Fruit fly (Drosophila melanogaster) whole organism, embryonic: ENCODE data around the gene rempA.

Experiments used
- Atf-2 ChIP-seq: fragments of 200-800 bp; sonication (Bioruptor generic); optimal IDR thresholded peaks from 2 replicates; lab custom pipeline; 2016; ENCODE audit warnings: missing biosample characterization, missing genetic modification characterization
- B-H2 ChIP-seq: fragments of 200-800 bp; sonication (Bioruptor generic); optimal IDR thresholded peaks from 2 replicates; lab custom pipeline; 2018; ENCODE audit warnings: missing biosample characterization, mild to moderate bottlenecking, missing genetic modification characterization
- C15 ChIP-seq: fragments of 200-800 bp; sonication (Bioruptor generic); IDR thresholded peaks from 3 replicates; pipeline ENCODE4 v1.3.6; 2022; ENCODE audit warnings: missing biosample characterization, missing genetic modification characterization
- CG10565 ChIP-seq: fragments of 200-800 bp; sonication (Bioruptor generic); optimal IDR thresholded peaks from 3 replicates; lab custom pipeline; 2016; ENCODE audit warnings: missing biosample characterization, mild to moderate bottlenecking, missing genetic modification characterization
- CG11093 ChIP-seq: fragments of 200-800 bp; sonication (Bioruptor generic); IDR thresholded peaks from 3 replicates; pipeline ENCODE4 v1.3.6; 2022; ENCODE audit warnings: missing biosample characterization, missing genetic modification characterization
- CG1233 ChIP-seq: fragments of 200-800 bp; sonication (Bioruptor generic); optimal IDR thresholded peaks from 4 replicates; lab custom pipeline; 2018; ENCODE audit warnings: missing biosample characterization, mild to moderate bottlenecking, missing genetic modification characterization
- CG13287 ChIP-seq: fragments of 200-800 bp; sonication (Bioruptor generic); IDR thresholded peaks from 2 replicates; pipeline ENCODE4 v1.3.6; 2022; ENCODE audit warnings: missing biosample characterization, missing genetic modification characterization; ENCODE audit not compliant: partially characterized antibody
- CG15011 ChIP-seq: fragments of 200-800 bp; sonication (Bioruptor generic); optimal IDR thresholded peaks from 3 replicates; lab custom pipeline; 2018; ENCODE audit warnings: missing biosample characterization, mild to moderate bottlenecking, missing genetic modification characterization
- CG1603 ChIP-seq: fragments of 200-800 bp; sonication (Bioruptor generic); optimal IDR thresholded peaks from 2 replicates; lab custom pipeline; 2019; ENCODE audit warnings: missing biosample characterization, mild to moderate bottlenecking, missing genetic modification characterization, moderate library complexity
- CG2129 ChIP-seq: fragments of 200-800 bp; sonication (Bioruptor generic); IDR thresholded peaks from 2 replicates; pipeline ENCODE4 v1.3.6; 2022; ENCODE audit warnings: missing biosample characterization, missing genetic modification characterization; ENCODE audit not compliant: partially characterized antibody
- CG2889 ChIP-seq: fragments of 200-800 bp; sonication (Bioruptor generic); IDR thresholded peaks from 3 replicates; pipeline ENCODE4 v1.3.6; 2022; ENCODE audit warnings: missing biosample characterization, missing genetic modification characterization
- CG4730 ChIP-seq: fragments of 200-800 bp; sonication (Bioruptor generic); IDR thresholded peaks from 2 replicates; pipeline ENCODE4 v1.3.6; 2022; ENCODE audit warnings: missing biosample characterization, missing genetic modification characterization
- CG7987 ChIP-seq: fragments of 200-800 bp; sonication (Bioruptor generic); optimal IDR thresholded peaks from 2 replicates; lab custom pipeline; 2018; ENCODE audit warnings: missing biosample characterization, mild to moderate bottlenecking, missing genetic modification characterization, moderate library complexity
- CG8281 ChIP-seq: fragments of 200-800 bp; sonication (Bioruptor generic); optimal IDR thresholded peaks from 2 replicates; lab custom pipeline; 2018; ENCODE audit warnings: missing biosample characterization, mild to moderate bottlenecking, missing genetic modification characterization, moderate library complexity
- CG8388 ChIP-seq: fragments of 200-800 bp; sonication (Bioruptor generic); optimal IDR thresholded peaks from 2 replicates; lab custom pipeline; 2019; ENCODE audit warnings: missing biosample characterization, mild to moderate bottlenecking, missing genetic modification characterization, moderate library complexity
- Doc3 ChIP-seq: fragments of 200-800 bp; sonication (Bioruptor generic); IDR thresholded peaks from 3 replicates; pipeline ENCODE4 v1.3.6; 2022; ENCODE audit warnings: missing biosample characterization, missing genetic modification characterization; ENCODE audit not compliant: partially characterized antibody
- Dref ChIP-seq: fragments of 200-800 bp; sonication (Bioruptor generic); IDR thresholded peaks from 2 replicates; pipeline ENCODE4 v1.3.6; 2022; ENCODE audit warnings: missing biosample characterization, missing genetic modification characterization
- Ets65A ChIP-seq: fragments of 200-800 bp; sonication (Bioruptor generic); peaks from one replicate; lab custom pipeline; 2016; ENCODE audit warnings: missing biosample characterization, missing genetic modification characterization
- Gsc ChIP-seq: fragments of 200-800 bp; sonication (Bioruptor generic); IDR thresholded peaks from 2 replicates; pipeline ENCODE4 v1.3.6; 2022; ENCODE audit warnings: missing biosample characterization, missing genetic modification characterization
- Hey ChIP-seq: fragments of 200-800 bp; sonication (Bioruptor generic); optimal IDR thresholded peaks from 3 replicates; lab custom pipeline; 2018; ENCODE audit warnings: missing biosample characterization, mild to moderate bottlenecking, missing genetic modification characterization
- Hr78 ChIP-seq, 2 experiments: fragments of 200-800 bp in 1 of 2; fragments of >200 bp in 1 of 2; sonication (Bioruptor generic) in 1 of 2; optimal IDR thresholded peaks; 2 replicates each; lab custom pipeline; 2017 to 2019; ENCODE audit warnings: missing biosample characterization in 2 of 2, missing genetic modification characterization in 2 of 2, mild to moderate bottlenecking in 1 of 2, moderate library complexity in 1 of 2
- Jarid2 ChIP-seq: fragments of 200-800 bp; sonication (Bioruptor generic); optimal IDR thresholded peaks from 3 replicates; lab custom pipeline; 2017; ENCODE audit warnings: mild to moderate bottlenecking, missing biosample characterization, missing genetic modification reagents, missing genetic modification characterization
- Neu2 ChIP-seq: fragments of 200-800 bp; sonication (Bioruptor generic); optimal IDR thresholded peaks from 3 replicates; lab custom pipeline; 2016; ENCODE audit warnings: missing biosample characterization, missing genetic modification characterization, borderline replicate concordance
- Sin3A ChIP-seq: fragments of >200 bp; optimal IDR thresholded peaks from 2 replicates; lab custom pipeline; 2018
- Six4 ChIP-seq: fragments of 200-800 bp; sonication (Bioruptor generic); optimal IDR thresholded peaks from 2 replicates; lab custom pipeline; 2016; ENCODE audit warnings: missing biosample characterization, missing genetic modification characterization
- Sry-β ChIP-seq: fragments of 200-800 bp; sonication (Bioruptor generic); optimal IDR thresholded peaks from 2 replicates; lab custom pipeline; 2018; ENCODE audit warnings: missing biosample characterization, mild to moderate bottlenecking, missing genetic modification characterization, moderate library complexity
- amos ChIP-seq: fragments of 200-800 bp; sonication (Bioruptor generic); IDR thresholded peaks from 2 replicates; pipeline ENCODE4 v1.3.6; 2022; ENCODE audit warnings: missing biosample characterization, missing genetic modification characterization; ENCODE audit not compliant: partially characterized antibody
- ap ChIP-seq: fragments of 200-800 bp; sonication (Bioruptor generic); IDR thresholded peaks from 2 replicates; pipeline ENCODE4 v1.3.6; 2022; ENCODE audit warnings: missing biosample characterization, missing genetic modification characterization
- br ChIP-seq: fragments of >200 bp; optimal IDR thresholded peaks from 2 replicates; lab custom pipeline; 2017
- eyg ChIP-seq: fragments of 200-800 bp; sonication (Bioruptor generic); optimal IDR thresholded peaks from 3 replicates; lab custom pipeline; 2016; ENCODE audit warnings: missing biosample characterization, missing genetic modification characterization
- fd102C ChIP-seq: fragments of 200-800 bp; sonication (Bioruptor generic); optimal IDR thresholded peaks from 2 replicates; lab custom pipeline; 2018; ENCODE audit warnings: missing biosample characterization, mild to moderate bottlenecking, missing genetic modification characterization, moderate library complexity
- fd3F ChIP-seq: fragments of 200-800 bp; sonication (Bioruptor generic); optimal IDR thresholded peaks from 2 replicates; lab custom pipeline; 2018; ENCODE audit warnings: missing biosample characterization, mild to moderate bottlenecking, missing genetic modification characterization, moderate library complexity
- grau ChIP-seq: fragments of 200-800 bp; optimal IDR thresholded peaks from 3 replicates; lab custom pipeline; 2019; ENCODE audit warnings: missing biosample characterization, mild to moderate bottlenecking, missing genetic modification characterization, moderate library complexity
- h ChIP-seq: fragments of >200 bp; optimal IDR thresholded peaks from 2 replicates; lab custom pipeline; 2017
- hth ChIP-seq: fragments of >200 bp; optimal IDR thresholded peaks from 2 replicates; lab custom pipeline; 2017; ENCODE audit warnings: inconsistent platforms
- inv ChIP-seq: fragments of 200-800 bp; sonication (Bioruptor generic); IDR thresholded peaks from 2 replicates; pipeline ENCODE4 v1.3.6; 2022; ENCODE audit warnings: missing biosample characterization, missing genetic modification characterization; ENCODE audit not compliant: partially characterized antibody
- jumu ChIP-seq: fragments of 200-800 bp; sonication (Bioruptor generic); optimal IDR thresholded peaks from 3 replicates; lab custom pipeline; 2016; ENCODE audit warnings: missing biosample characterization, missing genetic modification characterization
- nau ChIP-seq: fragments of 200-800 bp; sonication (Bioruptor generic); optimal IDR thresholded peaks from 3 replicates; lab custom pipeline; 2017; ENCODE audit warnings: missing biosample characterization, mild to moderate bottlenecking, missing genetic modification characterization, missing genetic modification reagents
- oc ChIP-seq: fragments of 200-800 bp; sonication (Bioruptor generic); optimal IDR thresholded peaks from 2 replicates; lab custom pipeline; 2018; ENCODE audit warnings: missing biosample characterization, mild to moderate bottlenecking, missing genetic modification characterization, moderate library complexity
- odd ChIP-seq: fragments of 200-800 bp; sonication (Bioruptor generic); optimal IDR thresholded peaks from 2 replicates; lab custom pipeline; 2017; ENCODE audit warnings: missing biosample characterization, mild to moderate bottlenecking, missing genetic modification characterization
- phol ChIP-seq: fragments of 200-800 bp; sonication (Bioruptor generic); optimal IDR thresholded peaks from 3 replicates; lab custom pipeline; 2018; ENCODE audit warnings: missing biosample characterization, mild to moderate bottlenecking, missing genetic modification characterization, moderate library complexity
- row ChIP-seq: fragments of 200-800 bp; sonication (Bioruptor generic); IDR thresholded peaks from 3 replicates; pipeline ENCODE4 v1.3.6; 2022; ENCODE audit warnings: missing biosample characterization, missing genetic modification characterization
- sd ChIP-seq: fragments of 200-800 bp; sonication (Bioruptor generic); optimal IDR thresholded peaks from 3 replicates; lab custom pipeline; 2018; ENCODE audit warnings: missing biosample characterization, mild to moderate bottlenecking, missing genetic modification characterization, moderate library complexity
- sug ChIP-seq: fragments of 200-800 bp; optimal IDR thresholded peaks from 2 replicates; lab custom pipeline; 2019; ENCODE audit warnings: missing biosample characterization, mild to moderate bottlenecking, missing genetic modification characterization, moderate library complexity
- tna ChIP-seq: fragments of 200-800 bp; sonication (Bioruptor generic); IDR thresholded peaks from 2 replicates; pipeline ENCODE4 v1.3.6; 2022; ENCODE audit warnings: missing biosample characterization, missing genetic modification characterization; ENCODE audit not compliant: partially characterized antibody
- wdn ChIP-seq: fragments of 200-800 bp; sonication (Bioruptor generic); IDR thresholded peaks from 2 replicates; pipeline ENCODE4 v1.3.6; 2022; ENCODE audit warnings: missing biosample characterization, missing genetic modification characterization
- zen ChIP-seq: fragments of 200-800 bp; sonication (Bioruptor generic); optimal IDR thresholded peaks from 3 replicates; lab custom pipeline; 2018; ENCODE audit warnings: missing biosample characterization, mild to moderate bottlenecking, missing genetic modification characterization, moderate library complexity
- zen2 ChIP-seq: fragments of 200-800 bp; sonication (Bioruptor generic); IDR thresholded peaks from 3 replicates; pipeline ENCODE4 v1.3.6; 2022; ENCODE audit warnings: missing biosample characterization, missing genetic modification characterization; ENCODE audit not compliant: partially characterized antibody

Gene rempA

DNA sequence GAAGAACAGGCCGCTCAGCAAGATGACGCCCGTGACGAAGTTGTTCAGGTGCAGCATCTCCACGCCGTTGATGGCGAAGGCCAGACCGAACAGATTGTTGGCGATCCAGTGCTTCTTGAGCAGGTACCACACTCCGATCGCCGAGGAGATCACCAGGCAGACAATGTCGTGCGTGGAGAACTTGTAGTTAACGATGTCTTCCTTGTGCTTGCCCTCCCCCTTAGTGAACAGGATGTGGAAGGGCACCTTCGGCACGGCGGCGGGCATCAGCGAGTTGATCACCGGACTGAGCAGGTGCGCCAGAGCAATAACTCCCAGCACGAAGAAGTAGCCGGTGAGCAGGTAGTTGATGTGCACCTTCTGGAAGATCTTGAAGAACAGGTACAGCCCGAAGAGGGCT is 16.3 kb downstream of the rempA start (continued):
- TF ChIP-seq oc (tag; lab: Kevin White, UChicago) = no peak
- TF ChIP-seq, all 482 proteins: peak for 0

DNA sequence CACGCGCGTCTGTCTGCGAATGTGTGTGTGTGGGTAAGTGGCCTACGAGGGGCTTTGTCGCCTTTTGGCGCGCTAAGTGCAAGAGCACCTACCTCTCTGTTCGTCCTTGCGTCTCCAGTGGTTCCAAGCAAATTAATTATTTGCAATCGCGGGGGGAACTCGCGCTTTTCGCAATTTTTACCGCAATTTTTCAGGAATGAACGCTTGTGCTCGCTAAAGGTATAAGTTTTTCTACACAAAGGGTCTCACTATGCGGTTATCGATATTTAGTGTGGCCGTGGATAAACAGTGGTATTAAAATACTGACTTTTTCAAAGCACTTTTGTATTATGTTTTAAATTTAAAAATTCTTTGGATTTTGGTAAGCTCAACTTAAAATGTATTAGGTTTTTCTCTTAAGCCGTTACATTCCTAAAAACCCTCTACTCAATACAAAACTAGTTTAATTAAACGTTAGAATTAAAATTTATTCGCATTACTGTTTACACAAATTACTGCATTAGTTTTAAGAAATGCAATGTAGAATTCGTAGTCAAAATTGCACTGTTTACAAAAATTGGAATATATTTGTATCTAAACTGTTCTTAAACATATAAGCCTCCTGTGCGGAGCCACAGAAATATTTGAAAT is 17.7 kb downstream of the rempA start, which contains the start of gene lwr:
Gene lwr, minus strand, starts transcription at position 243 of the 630 bp plus-strand sequence.
- TF ChIP-seq CG8388 (GFP tag; lab: Kevin White, UChicago) (no peak), Hr78 (GFP tag; optimal IDR thresholded peaks at IDR 0.05; lab: Kevin White, UChicago) (no peak), grau (tag; lab: Kevin White, UChicago) (no peak), CG8281 (tag; lab: Kevin White, UChicago) (no peak), Sin3A (lab: Kevin White, UChicago) (peak; percentile 61), CG4730 (GFP tag; lab: Robert Waterston, UW) (no peak), Doc3 (GFP tag; lab: Robert Waterston, UW) (peak; percentile 64), fd102C (no peak), phol (tag; lab: Kevin White, UChicago) (peak; percentile 40), Gsc (GFP tag; lab: Robert Waterston, UW) (no peak), CG13287 (GFP tag; lab: Robert Waterston, UW) (peak; percentile 73), inv (GFP tag; lab: Robert Waterston, UW) (peak; percentile 40; the same call in 1 of the 2 replicates), zen2 (GFP tag; lab: Robert Waterston, UW) (no peak), CG11093 (no peak), tna (GFP tag; lab: Robert Waterston, UW) (0 out of 2 replicates have a peak, but pooled peaks have one; percentile 28), Dref (GFP tag; lab: Robert Waterston, UW) (peak; percentile 72), sug (tag; lab: Kevin White, UChicago) (peak; percentile 21), amos (GFP tag; lab: Robert Waterston, UW) (peak; percentile 64), jumu (GFP tag; lab: Kevin White, UChicago) (no peak), odd (GFP tag; lab: Kevin White, UChicago) (no peak), C15 (no peak), Jarid2 (GFP tag; lab: Kevin White, UChicago) (no peak), B-H2 (GFP tag; lab: Kevin White, UChicago) (no peak), sd (tag; lab: Kevin White, UChicago) (no peak), fd3F (GFP tag; lab: Kevin White, UChicago) (no peak), nau (GFP tag; lab: Kevin White, UChicago) (no peak), br (no peak), Hey (tag; lab: Kevin White, UChicago) (no peak), wdn (GFP tag; lab: Robert Waterston, UW) (no peak), eyg (GFP tag; lab: Kevin White, UChicago) (no peak), CG2129 (GFP tag; lab: Robert Waterston, UW) (peak; percentile 27; the same call in 1 of the 2 replicates), Atf-2 (GFP tag; lab: Kevin White, UChicago) (no peak), CG15011 (GFP tag; lab: Kevin White, UChicago) (no peak), hth (lab: Kevin White, UChicago) (no peak), CG1603 (tag; lab: Kevin White, UChicago) (peak; percentile 36), ap (GFP tag; lab: Robert Waterston, UW) (no peak), CG2889 (no peak), CG10565 (GFP tag; lab: Kevin White, UChicago) (no peak), h (lab: Kevin White, UChicago) (no peak), Six4 (GFP tag; lab: Kevin White, UChicago) (no peak), row (GFP tag; lab: Robert Waterston, UW) (peak; percentile 58), CG7987 (GFP tag; lab: Kevin White, UChicago) (no peak), Neu2 (GFP tag; lab: Kevin White, UChicago) (no peak), Sry-β (no peak), zen (tag; lab: Kevin White, UChicago) (no peak), CG1233 (GFP tag; lab: Kevin White, UChicago) (no peak), Ets65A (GFP tag; lab: Kevin White, UChicago) (no peak)
